Fruit fly (Drosophila melanogaster) whole organism, embryonic: ENCODE results near the gene pix.

Experiments
- ATbp ChIP-seq: fragments of 200-800 bp; sonication (Bioruptor generic); optimal IDR thresholded peaks from 2 replicates; lab custom pipeline; 2017; ENCODE audit warnings: missing biosample characterization, mild to moderate bottlenecking, missing genetic modification characterization, missing genetic modification reagents
- Aef1 ChIP-seq: fragments of 200-800 bp; sonication (Bioruptor generic); IDR thresholded peaks from 3 replicates; pipeline ENCODE4 v1.3.6; 2022; ENCODE audit warnings: missing biosample characterization, missing genetic modification characterization
- Asciz ChIP-seq: fragments of 200-800 bp; sonication (Bioruptor generic); optimal IDR thresholded peaks from 2 replicates; lab custom pipeline; 2017; ENCODE audit warnings: missing biosample characterization, mild to moderate bottlenecking, missing genetic modification characterization, missing genetic modification reagents
- Bdp1 ChIP-seq: fragments of 200-800 bp; sonication (Bioruptor generic); optimal IDR thresholded peaks from 3 replicates; lab custom pipeline; 2016; ENCODE audit warnings: missing biosample characterization, missing genetic modification characterization
- Bgb ChIP-seq: fragments of 200-800 bp; sonication (Bioruptor generic); IDR thresholded peaks from 2 replicates; pipeline ENCODE4 v1.3.6; 2022; ENCODE audit warnings: missing biosample characterization, missing genetic modification characterization; ENCODE audit not compliant: partially characterized antibody
- CG15073 ChIP-seq: fragments of 200-800 bp; sonication (Bioruptor generic); optimal IDR thresholded peaks from 2 replicates; lab custom pipeline; 2016; ENCODE audit warnings: missing biosample characterization, missing genetic modification characterization
- CG15514 ChIP-seq: fragments of 200-800 bp; sonication (Bioruptor generic); optimal IDR thresholded peaks from 3 replicates; lab custom pipeline; 2017; ENCODE audit warnings: missing biosample characterization, missing genetic modification characterization, mild to moderate bottlenecking, moderate library complexity, missing genetic modification reagents
- CG15601 ChIP-seq: fragments of 200-800 bp; sonication (Bioruptor generic); optimal IDR thresholded peaks from 3 replicates; lab custom pipeline; 2019; ENCODE audit warnings: missing biosample characterization, mild to moderate bottlenecking, missing genetic modification characterization, moderate library complexity
- CG1647 ChIP-seq: fragments of 200-800 bp; sonication (Bioruptor generic); optimal IDR thresholded peaks from 3 replicates; lab custom pipeline; 2016; ENCODE audit warnings: missing biosample characterization, missing genetic modification characterization
- CG17361 ChIP-seq: fragments of 200-800 bp; sonication (Bioruptor generic); IDR thresholded peaks from 3 replicates; pipeline ENCODE4 v1.3.6; 2022; ENCODE audit warnings: missing biosample characterization, missing genetic modification characterization
- CG17612 ChIP-seq: fragments of 200-800 bp; sonication (Bioruptor generic); IDR thresholded peaks from 2 replicates; pipeline ENCODE4 v1.3.6; 2022; ENCODE audit warnings: missing biosample characterization, missing genetic modification characterization
- CG1832 ChIP-seq: fragments of 200-800 bp; sonication (Bioruptor generic); optimal IDR thresholded peaks from 2 replicates; lab custom pipeline; 2017; ENCODE audit warnings: missing biosample characterization, mild to moderate bottlenecking, missing genetic modification characterization, inconsistent platforms
- CG2889 ChIP-seq: fragments of 200-800 bp; sonication (Bioruptor generic); IDR thresholded peaks from 3 replicates; pipeline ENCODE4 v1.3.6; 2022; ENCODE audit warnings: missing biosample characterization, missing genetic modification characterization
- CG30403 ChIP-seq: fragments of 200-800 bp; sonication (Bioruptor generic); optimal IDR thresholded peaks from 3 replicates; lab custom pipeline; 2016; ENCODE audit warnings: missing biosample characterization, missing genetic modification characterization
- CG30431 ChIP-seq: fragments of 200-800 bp; sonication (Bioruptor generic); optimal IDR thresholded peaks from 2 replicates; lab custom pipeline; 2017; ENCODE audit warnings: missing biosample characterization, missing genetic modification characterization
- CG3847 ChIP-seq: fragments of 200-800 bp; sonication (Bioruptor generic); IDR thresholded peaks from 2 replicates; pipeline ENCODE4 v1.3.6; 2022; ENCODE audit warnings: missing biosample characterization, missing genetic modification characterization
- CG4360 ChIP-seq: fragments of 200-800 bp; sonication (Bioruptor generic); IDR thresholded peaks from 2 replicates; pipeline ENCODE4 v1.3.6; 2022; ENCODE audit warnings: missing biosample characterization, missing genetic modification characterization
- CG43689 ChIP-seq: fragments of 200-800 bp; sonication (Bioruptor generic); IDR thresholded peaks from 2 replicates; pipeline ENCODE4 v1.3.6; 2022; ENCODE audit warnings: missing biosample characterization, missing genetic modification characterization
- CG4617 ChIP-seq: fragments of 200-800 bp; sonication (Bioruptor generic); optimal IDR thresholded peaks from 3 replicates; lab custom pipeline; 2016; ENCODE audit warnings: missing biosample characterization, missing genetic modification characterization, borderline replicate concordance
- CG6791 ChIP-seq: fragments of 200-800 bp; sonication (Bioruptor generic); IDR thresholded peaks from 3 replicates; pipeline ENCODE4 v1.3.6; 2022; ENCODE audit warnings: missing biosample characterization, missing genetic modification characterization; ENCODE audit not compliant: partially characterized antibody
- CG7928 ChIP-seq: fragments of 200-800 bp; sonication (Bioruptor generic); optimal IDR thresholded peaks from 2 replicates; lab custom pipeline; 2017; ENCODE audit warnings: missing biosample characterization, mild to moderate bottlenecking, missing genetic modification characterization
- Dek ChIP-seq: fragments of 200-800 bp; sonication (Bioruptor generic); optimal IDR thresholded peaks from 3 replicates; lab custom pipeline; 2019; ENCODE audit warnings: missing biosample characterization, mild to moderate bottlenecking, missing genetic modification characterization, moderate library complexity
- Doc3 ChIP-seq: fragments of 200-800 bp; sonication (Bioruptor generic); IDR thresholded peaks from 3 replicates; pipeline ENCODE4 v1.3.6; 2022; ENCODE audit warnings: missing biosample characterization, missing genetic modification characterization; ENCODE audit not compliant: partially characterized antibody
- Dp ChIP-seq: fragments of 200-800 bp; sonication (Bioruptor generic); optimal IDR thresholded peaks from 2 replicates; lab custom pipeline; 2018; ENCODE audit warnings: missing biosample characterization, mild to moderate bottlenecking, missing genetic modification characterization, moderate library complexity
- Dref ChIP-seq: fragments of 200-800 bp; sonication (Bioruptor generic); IDR thresholded peaks from 2 replicates; pipeline ENCODE4 v1.3.6; 2022; ENCODE audit warnings: missing biosample characterization, missing genetic modification characterization
- Gsc ChIP-seq: fragments of 200-800 bp; sonication (Bioruptor generic); IDR thresholded peaks from 2 replicates; pipeline ENCODE4 v1.3.6; 2022; ENCODE audit warnings: missing biosample characterization, missing genetic modification characterization
- HmgZ ChIP-seq: fragments of 200-800 bp; sonication (Bioruptor generic); optimal IDR thresholded peaks from 2 replicates; lab custom pipeline; 2018; ENCODE audit warnings: missing biosample characterization, mild to moderate bottlenecking, missing genetic modification characterization
- Hr39 ChIP-seq: fragments of >200 bp; optimal IDR thresholded peaks from 2 replicates; lab custom pipeline; 2017
- Lim3 ChIP-seq: fragments of 200-800 bp; sonication (Bioruptor generic); IDR thresholded peaks from 2 replicates; pipeline ENCODE4 v1.3.6; 2022; ENCODE audit warnings: missing biosample characterization, missing genetic modification characterization
- MESR4 ChIP-seq: fragments of 200-800 bp; sonication (Bioruptor generic); optimal IDR thresholded peaks from 2 replicates; lab custom pipeline; 2018; ENCODE audit warnings: missing biosample characterization, mild to moderate bottlenecking, missing genetic modification characterization, moderate library complexity
- NFAT ChIP-seq: fragments of 200-800 bp; sonication (Bioruptor generic); IDR thresholded peaks from 2 replicates; pipeline ENCODE4 v1.3.6; 2022; ENCODE audit warnings: missing biosample characterization, missing genetic modification characterization
- Sin3A ChIP-seq: fragments of >200 bp; optimal IDR thresholded peaks from 2 replicates; lab custom pipeline; 2018
- Six4 ChIP-seq: fragments of 200-800 bp; sonication (Bioruptor generic); optimal IDR thresholded peaks from 2 replicates; lab custom pipeline; 2016; ENCODE audit warnings: missing biosample characterization, missing genetic modification characterization
- Xrp1 ChIP-seq: fragments of 200-800 bp; sonication (Bioruptor generic); IDR thresholded peaks from 2 replicates; pipeline ENCODE4 v1.3.6; 2022; ENCODE audit warnings: missing biosample characterization, missing genetic modification characterization
- amos ChIP-seq: fragments of 200-800 bp; sonication (Bioruptor generic); IDR thresholded peaks from 2 replicates; pipeline ENCODE4 v1.3.6; 2022; ENCODE audit warnings: missing biosample characterization, missing genetic modification characterization; ENCODE audit not compliant: partially characterized antibody
- da ChIP-seq: fragments of 200-800 bp; sonication (Bioruptor generic); optimal IDR thresholded peaks from 2 replicates; lab custom pipeline; 2016; ENCODE audit warnings: missing biosample characterization, missing genetic modification characterization
- dmrt11E ChIP-seq: fragments of 200-800 bp; sonication (Bioruptor generic); optimal IDR thresholded peaks from 3 replicates; lab custom pipeline; 2018; ENCODE audit warnings: missing biosample characterization, mild to moderate bottlenecking, missing genetic modification characterization, moderate library complexity
- eyg ChIP-seq: fragments of 200-800 bp; sonication (Bioruptor generic); optimal IDR thresholded peaks from 3 replicates; lab custom pipeline; 2016; ENCODE audit warnings: missing biosample characterization, missing genetic modification characterization
- fd102C ChIP-seq: fragments of 200-800 bp; sonication (Bioruptor generic); optimal IDR thresholded peaks from 2 replicates; lab custom pipeline; 2018; ENCODE audit warnings: missing biosample characterization, mild to moderate bottlenecking, missing genetic modification characterization, moderate library complexity
- fu2 ChIP-seq: fragments of 200-800 bp; sonication (Bioruptor generic); optimal IDR thresholded peaks from 2 replicates; lab custom pipeline; 2016; ENCODE audit warnings: missing biosample characterization, missing genetic modification characterization
- hth ChIP-seq: fragments of >200 bp; optimal IDR thresholded peaks from 2 replicates; lab custom pipeline; 2017; ENCODE audit warnings: inconsistent platforms
- kay ChIP-seq: fragments of 200-800 bp; sonication (Bioruptor generic); optimal IDR thresholded peaks from 2 replicates; lab custom pipeline; 2016; ENCODE audit warnings: missing biosample characterization, missing genetic modification characterization
- luna ChIP-seq: fragments of 200-800 bp; sonication (Bioruptor generic); optimal IDR thresholded peaks from 2 replicates; lab custom pipeline; 2016; ENCODE audit warnings: missing biosample characterization, missing genetic modification characterization
- pnt ChIP-seq: fragments of 200-800 bp; sonication (Bioruptor generic); optimal IDR thresholded peaks from 3 replicates; lab custom pipeline; 2016; ENCODE audit warnings: missing biosample characterization, missing genetic modification characterization
- pzg ChIP-seq: fragments of 200-800 bp; sonication (Bioruptor generic); optimal IDR thresholded peaks from 3 replicates; lab custom pipeline; 2018; ENCODE audit warnings: missing biosample characterization, mild to moderate bottlenecking, missing genetic modification characterization, moderate library complexity
- sens ChIP-seq: fragments of 200-800 bp; sonication (Bioruptor generic); peaks from one replicate; lab custom pipeline; 2016; ENCODE audit warnings: missing biosample characterization, missing genetic modification characterization
- sisA ChIP-seq: fragments of 200-800 bp; sonication (Bioruptor generic); IDR thresholded peaks from 2 replicates; pipeline ENCODE4 v1.3.6; 2022; ENCODE audit warnings: missing biosample characterization, missing genetic modification characterization
- tna ChIP-seq: fragments of 200-800 bp; sonication (Bioruptor generic); IDR thresholded peaks from 2 replicates; pipeline ENCODE4 v1.3.6; 2022; ENCODE audit warnings: missing biosample characterization, missing genetic modification characterization; ENCODE audit not compliant: partially characterized antibody
- trem ChIP-seq: fragments of 200-800 bp; optimal IDR thresholded peaks from 3 replicates; lab custom pipeline; 2019; ENCODE audit warnings: missing biosample characterization, mild to moderate bottlenecking, missing genetic modification characterization, moderate library complexity
- vnd ChIP-seq: fragments of 200-800 bp; sonication (Bioruptor generic); IDR thresholded peaks from 3 replicates; pipeline ENCODE4 v1.3.6; 2022; ENCODE audit warnings: missing biosample characterization, missing genetic modification characterization; ENCODE audit not compliant: partially characterized antibody
- z ChIP-seq: fragments of 200-800 bp; sonication (Bioruptor generic); IDR thresholded peaks from 3 replicates; pipeline ENCODE4 v1.3.6; 2022; ENCODE audit warnings: missing biosample characterization, missing genetic modification characterization

pix gene

DNA sequence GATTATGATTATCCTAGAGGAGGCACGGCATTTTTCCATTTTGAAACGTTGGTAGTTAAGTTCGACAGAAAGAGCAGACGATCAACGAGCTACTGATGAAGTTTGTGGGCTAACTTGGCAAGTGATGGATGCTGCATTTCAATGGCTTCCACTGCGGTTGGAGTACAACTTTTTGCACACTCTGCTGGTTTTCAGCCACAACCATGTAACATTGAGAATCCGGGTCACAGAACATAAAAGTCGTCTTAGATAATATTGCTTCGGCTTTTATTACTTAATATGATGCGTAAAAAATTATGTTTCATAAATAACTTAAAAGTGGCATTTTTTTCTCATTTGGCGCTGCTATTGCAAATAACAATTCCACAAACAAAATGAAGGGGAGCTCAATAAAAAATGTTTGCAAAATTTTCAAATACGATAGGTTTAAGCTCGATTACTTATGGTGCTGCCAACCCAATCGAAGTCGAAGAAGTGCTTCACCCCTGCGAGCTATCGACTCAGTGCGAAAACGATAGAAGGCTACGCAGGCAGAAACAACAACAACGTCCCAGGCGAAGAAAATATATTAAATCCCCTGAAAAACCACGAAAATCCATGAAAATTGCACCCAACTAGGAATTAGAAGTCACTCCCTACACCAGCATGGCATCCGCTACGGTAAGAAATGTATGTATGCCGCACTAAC lies 8.1 kb downstream of the pix start, which contains the start of the genes CG5653 and CG5021:
TSS of gene CG5653 (minus strand) at position 51 of the 688 bp plus-strand sequence.
TSS of gene CG5021 (plus strand) at position 506 of the 688 bp plus-strand sequence.
- TF ChIP-seq trem (tag; lab: Kevin White, UChicago) (peak; percentile 98), dmrt11E (tag; lab: Kevin White, UChicago) (no peak), Gsc (no peak), vnd (GFP tag; lab: Robert Waterston, UW) (peak; percentile 56; the same call in 2 of the 3 replicates), Asciz (GFP tag; lab: Kevin White, UChicago) (no peak), CG7928 (GFP tag; lab: Kevin White, UChicago) (peak; percentile 93), fd102C (no peak), Dp (GFP tag; lab: Kevin White, UChicago) (peak; percentile 95), eyg (GFP tag; lab: Kevin White, UChicago) (no peak), Xrp1 (GFP tag; lab: Robert Waterston, UW) (0 out of 2 replicates have a peak, but pooled peaks have one; percentile 8), Sin3A (lab: Kevin White, UChicago) (peak; percentile 32), tna (peak; percentile 65), CG1832 (GFP tag; lab: Kevin White, UChicago) (no peak), CG3847 (GFP tag; lab: Robert Waterston, UW) (peak; percentile 59), CG6791 (GFP tag; lab: Robert Waterston, UW) (peak; percentile 75; the same call in 2 of the 3 replicates), da (GFP tag; lab: Kevin White, UChicago) (no peak), kay (GFP tag; lab: Kevin White, UChicago) (no peak), pnt (GFP tag; lab: Kevin White, UChicago) (no peak), z (no peak), fu2 (GFP tag; lab: Kevin White, UChicago) (no peak), CG1647 (GFP tag; lab: Kevin White, UChicago) (no peak), Six4 (GFP tag; lab: Kevin White, UChicago) (no peak), hth (lab: Kevin White, UChicago) (no peak), amos (peak; percentile 57; the same call in 1 of the 2 replicates), CG15073 (GFP tag; lab: Kevin White, UChicago) (no peak), CG15514 (GFP tag; lab: Kevin White, UChicago) (peak; percentile 55), Lim3 (no peak), HmgZ (tag; lab: Kevin White, UChicago) (peak; percentile 47), CG4360 (peak; percentile 81), CG15601 (no peak), Bgb (GFP tag; lab: Robert Waterston, UW) (peak; percentile 75; the same call in 1 of the 2 replicates), sisA (no peak), CG43689 (no peak), Doc3 (GFP tag; lab: Robert Waterston, UW) (peak; percentile 21; the same call in 1 of the 3 replicates), MESR4 (GFP tag; lab: Kevin White, UChicago) (peak; percentile 48), NFAT (GFP tag; lab: Robert Waterston, UW) (no peak), luna (GFP tag; lab: Kevin White, UChicago) (no peak), CG17361 (GFP tag; lab: Robert Waterston, UW) (no peak), ATbp (GFP tag; lab: Kevin White, UChicago) (no peak), CG30403 (no peak), CG2889 (no peak), Bdp1 (no peak), CG17612 (GFP tag; lab: Robert Waterston, UW) (no peak), CG4617 (peak; percentile 19), CG30431 (GFP tag; lab: Kevin White, UChicago) (no peak), sens (GFP tag; lab: Kevin White, UChicago) (no peak), Dref (peak; percentile 96), Dek (tag; lab: Kevin White, UChicago) (no peak), pzg (peak; percentile 87), Hr39 (lab: Kevin White, UChicago) (no peak), Aef1 (GFP tag; lab: Robert Waterston, UW) (peak; percentile 31; the same call in 1 of the 3 replicates)
